Worm (Caenorhabditis elegans) whole organism, dauer: Measurements from ENCODE around the gene snfc-5.

Experiments used
- unc-62 ChIP-seq: sonication (generic microtip); optimal IDR thresholded peaks from 2 replicates; lab custom pipeline; 2017; ENCODE audit warnings: missing biosample characterization, missing genetic modification reagents, missing genetic modification characterization

snfc-5 gene

ce11 chrIII:4390421-4390820, 14.2 kb upstream of the snfc-5 start:
- TF ChIP-seq unc-62 (GFP tag; lab: Kevin White, UChicago): no peak

ce11 chrIII:4391319-4391718, 13.3 kb upstream of the snfc-5 start:
- TF ChIP-seq unc-62 (GFP tag; lab: Kevin White, UChicago): no peak

DNA sequence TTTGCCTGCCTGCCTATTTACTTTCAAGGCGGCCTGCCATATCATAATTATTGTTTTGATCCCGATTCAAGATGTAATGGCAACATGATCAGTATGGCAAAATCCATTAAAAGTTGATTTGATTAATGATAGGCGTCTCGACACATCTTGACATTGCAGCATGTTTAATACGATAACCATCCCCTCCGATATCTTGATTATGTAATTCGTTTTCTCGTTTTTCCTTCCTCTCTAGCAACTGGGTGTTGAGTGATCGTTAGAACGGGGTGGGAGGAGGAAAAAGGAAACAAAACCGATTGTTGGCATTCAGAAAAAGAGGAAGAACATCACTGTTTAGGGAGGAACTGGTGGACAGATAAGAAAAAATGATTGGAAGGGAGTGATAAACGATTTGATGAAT, 12.6 kb upstream of the snfc-5 start:
- no peak for TF ChIP-seq unc-62 (GFP tag; lab: Kevin White, UChicago)

DNA sequence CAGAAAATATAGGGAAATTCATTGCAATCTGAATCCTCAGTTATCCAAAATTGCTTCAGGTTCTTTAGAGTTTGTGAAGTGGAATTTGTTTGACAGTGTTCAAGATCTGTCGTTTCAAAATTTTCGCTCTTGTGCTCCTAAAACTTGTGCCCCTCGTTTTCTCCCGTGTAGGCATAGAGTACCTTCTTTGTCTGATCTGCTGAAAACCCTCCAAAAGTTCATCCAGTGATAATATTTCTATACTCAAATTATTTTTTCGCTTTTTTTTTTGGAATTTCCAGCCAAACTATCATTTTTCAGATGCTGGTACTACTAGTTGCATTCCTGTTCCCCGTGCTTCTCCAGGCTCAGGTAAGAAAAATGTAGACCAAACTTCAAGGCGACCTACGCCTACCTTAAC, 10.1 kb upstream of the snfc-5 start, which contains the start of gene R07E5.4:
R07E5.4 (plus strand) TSS at position 301 of the 400 bp plus-strand sequence.
- TF ChIP-seq unc-62 (GFP tag; lab: Kevin White, UChicago): no peak

DNA sequence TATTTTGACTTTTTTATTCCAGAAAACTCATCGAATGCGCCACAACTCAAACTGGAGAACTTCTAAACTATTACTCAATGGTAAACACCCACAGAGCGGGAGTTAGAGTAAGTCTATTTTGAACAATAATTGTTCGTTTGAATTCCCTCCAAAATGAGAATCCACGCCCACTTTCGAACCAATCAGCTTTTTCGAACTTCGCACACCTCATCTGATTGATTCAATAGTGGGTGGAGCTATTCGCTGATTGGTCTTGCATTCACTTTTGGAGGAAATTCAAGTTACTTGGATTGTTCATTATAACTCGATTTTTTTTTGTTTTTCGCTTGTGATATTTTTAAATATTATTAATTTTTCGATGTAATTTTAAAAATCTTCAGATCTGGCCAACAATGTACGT, 8.7 kb upstream of the snfc-5 start:
- TF ChIP-seq unc-62 (GFP tag; lab: Kevin White, UChicago): no peak

- TF ChIP-seq unc-62 (GFP tag; lab: Kevin White, UChicago): no peak
Measured at ce11 chrIII:4397115-4397514, 7.5 kb upstream of the snfc-5 start, which contains the start of gene R07E5.5. Gene R07E5.5, plus strand, starts transcription at chrIII:4397415.

- no peak for TF ChIP-seq unc-62 (GFP tag; lab: Kevin White, UChicago)
Measured at ce11 chrIII:4398463-4398862, 6.1 kb upstream of the snfc-5 start, which contains the start of gene R07E5.6. Gene R07E5.6, plus strand, starts transcription at chrIII:4398763.

DNA sequence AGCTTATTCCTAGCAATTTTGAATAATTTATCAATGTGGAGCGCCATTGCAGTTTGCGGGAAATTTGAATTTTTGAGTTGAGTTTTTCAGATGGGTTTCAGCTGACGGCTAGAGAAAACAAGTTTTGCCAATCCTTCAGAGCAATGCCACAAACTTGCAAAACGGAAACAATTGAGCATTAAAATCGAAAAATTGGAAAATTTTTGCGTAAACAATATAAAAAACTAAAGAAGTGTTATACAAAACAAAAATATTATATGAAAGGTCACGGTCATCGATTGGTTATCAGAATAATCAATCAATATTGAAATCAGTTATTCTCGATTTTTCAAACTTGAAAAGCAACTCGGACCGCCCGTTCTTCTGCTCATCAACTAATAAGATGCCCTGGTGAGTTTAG, 3.4 kb upstream of the snfc-5 start, which contains the start of gene R07E5.15:
R07E5.15 (plus strand) TSS at position 301 of the 400 bp plus-strand sequence.
- TF ChIP-seq unc-62 (GFP tag; lab: Kevin White, UChicago): no peak

DNA sequence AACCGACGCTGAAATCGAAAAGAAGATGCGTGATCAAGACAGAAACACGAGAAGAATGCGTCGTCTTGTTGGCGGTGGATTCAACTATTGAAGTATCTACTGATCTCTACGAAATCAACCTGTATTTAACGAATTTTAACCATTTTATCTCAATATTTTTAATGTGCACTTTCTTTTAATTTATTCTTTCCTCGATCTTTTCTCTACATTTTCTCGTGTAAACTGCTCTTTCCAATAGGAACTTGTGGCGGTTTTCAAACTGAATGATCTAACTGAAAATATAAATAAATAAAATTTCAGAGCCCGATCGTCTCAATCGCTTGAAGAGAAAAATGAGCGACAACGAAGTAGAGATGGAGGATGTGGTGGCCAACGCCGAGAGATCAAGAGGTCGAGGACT, 1.4 kb downstream of the snfc-5 start, which contains the start of gene rnp-4:
rnp-4 (plus strand) TSS at position 301 of the 400 bp plus-strand sequence.
- no peak for TF ChIP-seq unc-62 (GFP tag; lab: Kevin White, UChicago)

DNA sequence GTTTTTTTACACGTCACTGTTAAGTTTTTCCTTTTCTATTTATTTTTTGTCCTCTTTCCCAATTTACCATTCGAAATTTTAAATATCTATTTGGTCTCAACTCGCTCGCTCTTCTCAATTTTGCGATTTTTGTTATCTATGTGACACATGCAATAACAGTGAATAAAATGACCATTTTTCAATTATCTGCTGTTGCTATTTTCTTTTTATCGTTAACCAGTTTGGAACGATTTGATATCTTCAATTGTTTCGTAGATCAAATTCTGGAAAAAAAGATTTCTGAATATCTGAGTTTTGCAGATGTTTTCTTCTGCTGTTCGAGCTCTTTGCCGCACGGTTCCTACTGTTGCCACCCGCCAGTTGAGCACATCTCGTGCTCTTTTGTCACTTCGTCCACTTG, 2.6 kb downstream of the snfc-5 start, which contains the start of gene prdx-3:
prdx-3 (plus strand) TSS at position 301 of the 400 bp plus-strand sequence.
- no peak for TF ChIP-seq unc-62 (GFP tag; lab: Kevin White, UChicago)

DNA sequence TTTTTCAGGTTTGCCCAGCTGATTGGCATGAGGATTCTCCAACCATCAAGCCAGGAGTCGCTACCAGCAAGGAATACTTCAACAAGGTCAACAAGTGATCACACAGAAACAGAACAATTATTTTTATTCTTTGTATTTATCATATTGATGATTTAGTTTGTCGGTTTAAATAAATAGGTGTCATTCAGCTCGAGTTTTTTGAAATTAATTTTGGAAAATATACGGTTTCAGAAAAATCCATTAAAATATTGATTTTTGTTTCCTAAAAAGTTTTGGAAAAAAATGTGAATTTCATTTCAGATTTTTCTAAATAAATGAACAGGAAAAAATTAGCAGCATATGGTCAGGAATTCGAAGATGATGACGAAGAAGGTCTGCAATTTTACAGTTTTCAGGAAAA, 3.7 kb downstream of the snfc-5 start, which contains the start of gene gpch-1:
gpch-1 (plus strand) TSS at position 301 of the 400 bp plus-strand sequence.
- TF ChIP-seq unc-62 (GFP tag; lab: Kevin White, UChicago): no peak

DNA sequence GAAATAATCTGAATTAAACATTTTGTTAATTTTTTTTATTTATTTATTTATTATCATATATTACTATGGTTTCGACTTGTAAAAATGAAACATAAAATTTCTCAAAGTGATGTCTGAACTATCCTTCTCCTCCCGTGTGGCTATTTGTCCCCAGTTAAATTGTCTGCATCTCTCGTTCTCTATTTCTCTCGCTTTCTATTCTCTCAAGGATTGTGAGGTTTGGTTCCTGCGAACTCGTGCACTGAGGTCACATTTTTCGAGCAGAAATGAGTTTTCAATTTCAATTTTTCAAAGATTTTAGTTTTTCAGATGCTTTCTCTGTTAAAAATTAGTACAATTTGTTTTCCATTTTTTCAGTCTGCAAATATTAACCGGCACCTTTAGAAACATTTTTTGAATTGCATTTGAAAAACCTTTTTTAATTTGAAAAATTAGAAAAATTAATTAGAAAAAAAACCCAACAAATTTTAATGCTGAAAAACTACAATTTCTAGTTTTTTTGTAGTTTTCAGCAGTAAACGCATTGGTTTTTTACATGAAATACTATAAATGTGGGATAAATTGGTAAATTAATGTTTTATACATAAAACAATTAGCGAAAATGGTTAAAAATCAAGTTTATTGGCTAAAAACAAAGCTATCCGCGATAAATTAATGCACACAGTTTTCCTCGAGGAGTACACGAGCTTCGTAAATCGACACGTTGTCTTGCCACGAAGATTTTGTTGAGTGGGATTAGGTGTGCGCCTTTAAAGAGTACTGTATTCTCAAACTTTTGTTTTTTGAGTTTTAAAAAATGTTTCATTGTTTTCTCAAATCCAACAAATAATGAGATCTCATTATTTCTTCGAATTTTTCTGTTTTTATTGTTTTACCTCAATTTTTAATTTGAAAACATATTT, 7.8 kb downstream of the snfc-5 start:
- no peak for TF ChIP-seq unc-62 (GFP tag; lab: Kevin White, UChicago)

ce11 chrIII:4413099-4413498, 8.5 kb downstream of the snfc-5 start, which contains the start of gene mpc-1:
Gene mpc-1, plus strand, starts transcription at chrIII:4413457.
- no peak for TF ChIP-seq unc-62 (GFP tag; lab: Kevin White, UChicago)

ce11 chrIII:4415135-4415534, 10.5 kb downstream of the snfc-5 start, which contains the start of gene R07E5.11:
Gene R07E5.11, minus strand, starts transcription at chrIII:4415235.
- TF ChIP-seq unc-62 (GFP tag; lab: Kevin White, UChicago): no peak

DNA sequence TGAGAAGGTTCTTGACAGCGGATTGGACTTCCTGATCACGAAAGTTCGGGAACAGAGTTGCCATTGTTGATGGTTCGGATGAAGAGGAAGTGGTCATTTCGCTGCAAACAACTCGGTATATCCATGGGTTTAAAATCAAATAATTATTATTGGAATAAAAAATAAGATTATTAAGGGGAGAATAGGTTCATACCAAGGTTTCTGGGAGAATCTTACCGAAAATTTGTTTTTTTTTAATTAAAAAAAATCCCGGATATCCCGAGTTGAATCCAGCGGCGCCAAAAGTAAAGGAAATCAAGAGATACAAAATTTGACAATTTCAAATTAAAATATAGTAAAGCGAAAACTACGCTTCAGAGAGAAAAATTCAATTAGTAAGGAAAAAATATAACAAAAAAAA, 13.4 kb downstream of the snfc-5 start, which contains the start of the genes R07E5.19 and pdcd-2:
R07E5.19 (minus strand) TSS at position 101 of the 400 bp plus-strand sequence.
pdcd-2 (minus strand) TSS at position 102 of the 400 bp plus-strand sequence.
- TF ChIP-seq unc-62 (GFP tag; lab: Kevin White, UChicago): no peak
